1 worm cellular context compared by ENCODE assay signal in the genomic region with DNA sequence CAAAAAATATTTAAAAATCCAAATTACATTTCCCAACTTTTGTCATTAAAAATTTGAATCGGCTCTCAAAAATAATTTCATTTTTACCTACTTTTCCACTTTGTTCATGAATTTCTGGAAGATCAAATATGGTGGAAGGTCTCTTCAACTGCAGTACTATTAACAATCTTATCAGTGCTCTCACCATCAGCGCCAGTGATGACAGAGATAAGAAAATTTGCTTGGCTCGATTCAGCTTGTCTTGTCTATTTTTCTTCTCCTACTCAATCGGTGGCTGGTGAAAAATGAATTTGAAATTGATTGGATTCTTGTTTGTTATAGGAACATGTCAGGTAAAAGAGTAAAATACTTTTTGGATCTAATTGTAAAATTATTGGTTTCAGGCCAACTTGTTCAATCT.
TF ChIP-seq lines count a peak whose summit lies in the region.

Gene cpz-2 (plus strand): TSS at position 210 of the 400 bp plus-strand sequence.

TF ChIP-seq in whole organism, L4 larva, 104 proteins besides CTCF, POLR2A, EP300 and RAD21 (continued from another document):
- TF ChIP-seq nhr-6 (tag; optimal IDR thresholded peaks at IDR 0.05; lab: Kevin White, UChicago), result peak; percentile 46
- no peak for TF ChIP-seq nhr-25 (tag; optimal IDR thresholded peaks at IDR 0.05; lab: Kevin White, UChicago; ENCODE audit: borderline replicate concordance, insufficient read depth)
- no peak for TF ChIP-seq unc-39 (tag; optimal IDR thresholded peaks at IDR 0.05; lab: Kevin White, UChicago)
- TF ChIP-seq madf-5 (GFP tag; IDR thresholded peaks at IDR 0.05; lab: Robert Waterston, UW), result no peak
- TF ChIP-seq pha-4 (GFP tag; IDR thresholded peaks at IDR 0.05; lab: Robert Waterston, UW), result no peak
- TF ChIP-seq pha-4 (tag; optimal IDR thresholded peaks at IDR 0.05; lab: Kevin White, UChicago), result no peak
- TF ChIP-seq nhr-48 (tag; optimal IDR thresholded peaks at IDR 0.05; lab: Kevin White, UChicago), result no peak
TF ChIP-seq in whole organism, L4 larva: peak in this region for 6.
